Worm (Caenorhabditis elegans): Measurements from ENCODE around the gene C56E6.7.

C56E6.7 gene

ce11 chrII:6491817-6492452, 24.4 kb upstream of the C56E6.7 start, which contains the start of the genes T28D9.11 and T28D9.1 (continued):
- TF ChIP-seq rnt-1 (tag; optimal IDR thresholded peaks at IDR 0.05) (peak; percentile 58), nhr-71 (tag; optimal IDR thresholded peaks at IDR 0.05) (peak; percentile 55), C16A3.4 (tag; optimal IDR thresholded peaks at IDR 0.05) (peak; percentile 12), ztf-11 (tag; optimal IDR thresholded peaks at IDR 0.05) (peak in 1 of 2 experiments; percentile 54), mep-1 (tag; optimal IDR thresholded peaks at IDR 0.05) (peak; percentile 30), lin-35 (GFP tag; optimal IDR thresholded peaks at IDR 0.05) (peak in 1 of 2 experiments; percentile 56), swsn-7 (tag; optimal IDR thresholded peaks at IDR 0.05) (peak; percentile 49), ama-1 (optimal IDR thresholded peaks at IDR 0.05) (peak; percentile 59), dpl-1 (GFP tag; optimal IDR thresholded peaks at IDR 0.05) (peak in 2 of 3 experiments; percentile 4 to 50), nhr-28 (tag; optimal IDR thresholded peaks at IDR 0.05) (no peak), ztf-4 (tag; optimal IDR thresholded peaks at IDR 0.05) (peak; percentile 23), lsy-2 (tag; optimal IDR thresholded peaks at IDR 0.05) (peak; percentile 46 to 71), efl-1 (optimal IDR thresholded peaks at IDR 0.05) (peak; percentile 38 to 55), efl-1 (GFP tag; optimal IDR thresholded peaks at IDR 0.05 in 1 of 2) (peak in 1 of 2 experiments; percentile 32), nhr-20 (tag; optimal IDR thresholded peaks at IDR 0.05) (peak; percentile 32), lin-14 (GFP tag; optimal IDR thresholded peaks at IDR 0.05) (peak; percentile 88)

DNA sequence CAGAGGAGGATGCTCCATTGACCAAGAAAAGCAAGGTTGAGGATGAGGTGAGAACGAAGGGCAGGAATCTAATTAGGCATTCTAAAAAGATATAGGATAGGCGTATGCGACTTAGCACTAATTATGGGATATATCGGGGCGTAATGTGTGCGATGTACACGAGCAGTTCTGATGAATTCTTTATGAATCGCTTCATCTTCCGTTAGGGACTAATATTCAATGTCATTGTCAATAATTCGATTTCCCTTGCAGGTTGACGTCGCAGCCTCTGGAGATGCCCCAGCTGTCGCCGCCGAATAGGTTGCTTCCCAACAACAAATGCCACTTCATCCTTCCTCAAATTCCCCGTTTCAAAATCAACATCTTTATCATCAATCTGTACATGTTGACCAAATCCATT, 23.2 kb upstream of the C56E6.7 start:
- TF ChIP-seq zip-4 (GFP tag; optimal IDR thresholded peaks at IDR 0.05) (no peak), ztf-4 (tag; optimal IDR thresholded peaks at IDR 0.05) (no peak)

- no peak for TF ChIP-seq fkh-10 (GFP tag; optimal IDR thresholded peaks at IDR 0.05)
- peak; percentile 14 for TF ChIP-seq ztf-4 (tag; optimal IDR thresholded peaks at IDR 0.05)
- peak; percentile 2 for TF ChIP-seq blmp-1 (tag; optimal IDR thresholded peaks at IDR 0.05)
These were observed 22.6 kb upstream of the C56E6.7 start for ce11 chrII:6493709-6494326.

DNA sequence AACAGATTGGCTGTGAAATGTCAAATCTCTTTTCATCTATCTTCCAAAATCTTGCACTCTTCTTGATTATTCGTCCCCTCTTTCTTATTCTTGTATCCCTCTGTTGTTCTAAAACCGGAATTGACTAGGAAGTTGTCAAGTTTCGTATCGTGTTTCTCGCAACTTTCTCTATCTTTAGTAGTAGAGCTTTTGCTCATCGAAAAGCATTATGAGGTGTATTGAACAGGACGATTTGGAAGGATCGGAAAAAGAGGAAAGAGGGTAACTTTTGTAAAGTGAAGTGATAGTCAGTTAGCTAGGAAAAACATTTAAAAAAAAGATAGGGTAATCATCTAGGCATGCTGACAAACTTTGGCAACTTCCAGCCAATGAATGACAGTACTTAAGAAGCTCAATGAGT, 19.9 kb upstream of the C56E6.7 start:
- TF ChIP-seq xbp-1 (tag; optimal IDR thresholded peaks at IDR 0.05) (no peak), nhr-71 (tag; optimal IDR thresholded peaks at IDR 0.05) (no peak)

ce11 chrII:6497137-6497536, 19.2 kb upstream of the C56E6.7 start:
- no peak for TF ChIP-seq C16A3.4 (tag; optimal IDR thresholded peaks at IDR 0.05)
- TF ChIP-seq egl-27 (tag; optimal IDR thresholded peaks at IDR 0.05) = no peak
- TF ChIP-seq nhr-19 (GFP tag; conservative IDR thresholded peaks at IDR 0.05) = no peak
- no peak for TF ChIP-seq nhr-28 (tag; optimal IDR thresholded peaks at IDR 0.05)
- peak; percentile 58 for TF ChIP-seq lin-14 (GFP tag; optimal IDR thresholded peaks at IDR 0.05)

ce11 chrII:6498609-6499008, 17.8 kb upstream of the C56E6.7 start:
- TF ChIP-seq lin-14 (GFP tag; optimal IDR thresholded peaks at IDR 0.05) (peak; percentile 59), unc-130 (tag; optimal IDR thresholded peaks at IDR 0.05) (no peak), fkh-10 (GFP tag; optimal IDR thresholded peaks at IDR 0.05) (peak; percentile 44)

ce11 chrII:6499067-6499466, 17.3 kb upstream of the C56E6.7 start, which contains the start of gene twk-49:
Gene twk-49, minus strand, starts transcription at chrII:6499167.
- no peak for TF ChIP-seq vab-15 (tag; optimal IDR thresholded peaks at IDR 0.05)
- TF ChIP-seq dsc-1 (tag; optimal IDR thresholded peaks at IDR 0.05) = no peak
- no peak for TF ChIP-seq pax-3 (tag; optimal IDR thresholded peaks at IDR 0.05)

DNA sequence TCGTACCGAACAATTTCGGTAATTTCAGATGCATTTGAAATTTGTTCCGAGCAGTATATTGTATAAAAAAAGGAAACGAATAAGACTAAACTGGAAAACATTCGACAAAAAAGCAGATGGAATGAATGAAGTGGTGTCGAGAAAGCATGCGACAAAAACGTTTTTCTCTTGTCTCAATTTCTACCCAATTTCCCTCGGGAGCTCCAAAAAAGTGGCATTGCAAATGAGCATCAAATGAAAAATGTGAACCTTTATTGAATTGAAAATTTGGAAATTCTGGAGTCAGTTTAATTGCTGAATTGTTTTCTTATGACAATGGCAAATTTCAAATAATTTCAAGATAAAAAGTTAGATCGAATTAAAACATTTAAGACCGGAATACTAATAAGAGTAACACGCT, 16.2 kb upstream of the C56E6.7 start, which contains the start of gene R05G9.5:
Gene R05G9.5 (minus strand): TSS at position 101 of the 400 bp plus-strand sequence.
- TF ChIP-seq sox-4 (tag; optimal IDR thresholded peaks at IDR 0.05) (no peak), xbp-1 (tag; optimal IDR thresholded peaks at IDR 0.05) (no peak), pqm-1 (tag; optimal IDR thresholded peaks at IDR 0.05) (no peak), lin-14 (GFP tag; optimal IDR thresholded peaks at IDR 0.05) (peak; percentile 12), zag-1 (tag; optimal IDR thresholded peaks at IDR 0.05) (no peak)
